Worm (Caenorhabditis elegans): ENCODE measurements around the gene F46B6.10.

F46B6.10 gene

DNA sequence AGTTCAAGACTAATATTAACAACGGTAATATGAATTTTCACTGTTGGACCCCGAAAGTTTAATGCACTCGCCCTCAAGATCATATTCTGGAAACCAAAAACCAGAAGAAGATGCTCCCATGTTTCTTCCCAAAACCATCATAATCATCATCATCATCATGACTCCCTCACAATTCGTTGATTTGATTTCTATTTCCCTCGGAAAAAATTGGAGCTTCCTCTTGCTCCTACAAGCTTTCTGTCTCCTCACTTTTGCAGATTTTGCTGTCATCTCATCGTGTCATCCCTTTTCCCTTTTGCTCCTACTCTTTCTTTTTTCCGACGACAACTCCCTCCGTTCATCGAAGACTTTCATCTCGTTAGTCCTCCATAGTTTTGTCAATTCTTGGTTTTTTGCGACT is 29.9 kb downstream of the F46B6.10 start, which contains the start of gene F46B6.2:
Gene F46B6.2 (plus strand): TSS at position 316 of the 400 bp plus-strand sequence.
- no peak for TF ChIP-seq F52B5.7 (tag; optimal IDR thresholded peaks at IDR 0.05)
- no peak for TF ChIP-seq D2030.7 (GFP tag; IDR thresholded peaks at IDR 0.05)
- TF ChIP-seq F55B11.4 (tag; optimal IDR thresholded peaks at IDR 0.05; ENCODE audit: borderline replicate concordance, insufficient read depth), result no peak
- no peak for TF ChIP-seq ekl-4 (GFP tag; IDR thresholded peaks at IDR 0.05)
- no peak for TF ChIP-seq K12H6.12 (tag; optimal IDR thresholded peaks at IDR 0.05)
- TF ChIP-seq ztf-6 (GFP tag; IDR thresholded peaks at IDR 0.05), result no peak
- no peak for TF ChIP-seq nfya-1 (tag; optimal IDR thresholded peaks at IDR 0.05; ENCODE audit: borderline replicate concordance, insufficient read depth)

DNA sequence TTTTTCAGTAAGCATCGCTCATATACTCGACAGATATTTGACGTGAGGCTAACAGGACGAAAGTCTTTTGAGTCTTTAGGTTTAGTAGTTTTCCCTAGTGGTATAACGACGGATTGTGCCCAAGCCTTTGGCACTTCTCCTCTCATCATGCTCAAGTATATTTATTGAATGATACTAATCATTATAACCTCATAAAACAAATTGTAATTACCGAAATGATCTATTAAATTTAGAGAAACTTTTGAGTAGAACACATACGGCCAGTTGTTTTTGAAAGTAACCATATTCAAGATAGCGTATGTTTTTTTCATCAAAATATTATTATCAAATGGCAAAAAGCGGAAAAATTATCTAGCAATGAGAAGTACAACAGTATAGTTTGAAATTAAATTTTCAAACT is 30.6 kb downstream of the F46B6.10 start:
- TF ChIP-seq ceh-40 (GFP tag; IDR thresholded peaks at IDR 0.05) (no peak), Y95B8A.8 (GFP tag; IDR thresholded peaks at IDR 0.05) (no peak), T07F8.4 (tag; optimal IDR thresholded peaks at IDR 0.05) (no peak), aptf-2 (GFP tag; conservative IDR thresholded peaks at IDR 0.05) (no peak), Y53G8AR.9 (GFP tag; conservative IDR thresholded peaks at IDR 0.05) (no peak), ztf-3 (GFP tag; optimal IDR thresholded peaks at IDR 0.05) (no peak), nhr-80 (tag; optimal IDR thresholded peaks at IDR 0.05) (no peak), repo-1 (tag; optimal IDR thresholded peaks at IDR 0.05) (no peak)

DNA sequence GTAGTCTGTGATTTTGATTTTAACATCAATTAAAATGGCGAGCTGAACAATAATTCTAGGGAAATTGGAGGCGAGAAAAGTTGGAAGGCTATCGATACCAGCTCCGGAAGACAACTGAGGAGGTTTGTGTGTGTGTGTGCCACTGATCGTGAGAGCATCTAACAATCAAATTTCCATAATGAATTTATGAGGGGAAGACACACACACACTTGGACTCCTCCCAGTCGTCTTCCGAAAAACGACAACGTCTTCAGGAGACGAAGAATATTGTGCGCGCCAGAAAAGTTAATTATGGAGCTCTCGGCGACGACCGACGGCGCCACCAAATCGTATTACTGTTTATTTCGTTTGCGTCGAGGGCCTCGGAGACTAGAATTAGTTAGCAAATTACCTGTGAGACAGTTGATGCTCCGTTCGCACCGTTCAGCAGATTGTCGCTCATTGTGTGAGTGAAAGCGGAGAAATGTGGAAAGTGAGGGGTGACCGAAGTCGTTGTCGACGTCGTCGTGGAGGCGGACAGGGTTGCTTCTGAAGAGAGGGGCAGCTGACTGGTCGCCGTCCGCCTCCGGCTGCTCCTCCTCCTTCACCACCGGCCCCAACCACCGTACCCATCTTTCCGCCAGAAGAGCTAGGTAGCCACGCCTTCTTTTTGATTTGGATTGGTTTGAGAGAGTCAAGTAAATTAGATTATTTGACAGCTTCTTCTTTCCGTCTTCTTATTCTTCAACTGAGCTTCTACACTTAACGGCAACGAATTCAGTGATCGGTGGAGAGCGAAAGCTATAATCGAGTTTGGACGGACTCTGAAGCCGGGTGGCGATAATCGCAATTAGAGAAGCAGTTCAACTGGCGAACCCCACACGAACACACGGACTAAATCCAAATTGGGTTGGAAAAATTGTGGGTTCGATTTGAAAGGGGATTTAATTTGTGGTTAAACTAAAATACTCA is 32.8 kb downstream of the F46B6.10 start, which contains the start of gene unc-42:
Gene unc-42 (minus strand): TSS at position 564 of the 951 bp plus-strand sequence.
- TF ChIP-seq F57A8.1 (GFP tag; optimal IDR thresholded peaks at IDR 0.05) (no peak), sea-2 (GFP tag; IDR thresholded peaks at IDR 0.05) (0 out of 2 replicates have a peak, but pooled peaks have one; percentile 38), zfh-2 (GFP tag; conservative IDR thresholded peaks at IDR 0.05) (peak; percentile 98), aptf-3 (GFP tag; IDR thresholded peaks at IDR 0.05) (no peak), egrh-3 (GFP tag; IDR thresholded peaks at IDR 0.05) (peak; percentile 81), B0336.3 (GFP tag; IDR thresholded peaks at IDR 0.05) (no peak), mcd-1 (GFP tag; IDR thresholded peaks at IDR 0.05) (no peak), lag-1 (GFP tag; IDR thresholded peaks at IDR 0.05) (no peak), dpff-1 (tag; optimal IDR thresholded peaks at IDR 0.05) (no peak), cebp-1 (GFP tag; IDR thresholded peaks at IDR 0.05) (no peak), cebp-1 (tag; optimal IDR thresholded peaks at IDR 0.05) (no peak), Y56A3A.18 (GFP tag; IDR thresholded peaks at IDR 0.05) (no peak), Y95B8A.8 (GFP tag; IDR thresholded peaks at IDR 0.05) (0 out of 2 replicates have a peak, but pooled peaks have one; percentile 12), him-1 (tag; optimal IDR thresholded peaks at IDR 0.05) (no peak), let-607 (tag; optimal IDR thresholded peaks at IDR 0.05) (no peak), somi-1 (GFP tag; optimal IDR thresholded peaks at IDR 0.05) (peak; percentile 17), nhr-120 (GFP tag; IDR thresholded peaks at IDR 0.05) (no peak), bed-2 (GFP tag; IDR thresholded peaks at IDR 0.05) (no peak)

DNA sequence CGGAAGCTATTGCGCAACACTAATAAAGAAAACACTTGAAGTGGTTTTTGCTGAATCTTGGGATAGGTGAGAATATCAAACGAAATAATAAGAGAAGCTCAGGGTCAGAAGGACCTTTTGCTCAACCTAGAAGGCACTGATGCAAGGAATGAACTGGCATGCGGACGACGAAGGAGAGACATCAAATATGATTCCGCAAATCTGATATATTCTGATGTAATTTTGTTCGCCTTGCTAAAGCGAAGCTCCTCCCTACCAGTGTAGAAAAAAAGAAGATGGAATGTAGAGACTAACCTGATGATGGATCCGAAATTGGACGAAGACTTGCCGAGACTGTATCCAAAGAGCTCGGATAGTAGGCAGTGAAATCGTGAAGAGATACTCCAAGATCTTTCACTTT is 33.9 kb downstream of the F46B6.10 start:
- no peak for TF ChIP-seq nfyb-1 (GFP tag; IDR thresholded peaks at IDR 0.05)
- no peak for TF ChIP-seq dox-1 (GFP tag; IDR thresholded peaks at IDR 0.05)
- no peak for TF ChIP-seq nhr-120 (GFP tag; IDR thresholded peaks at IDR 0.05)
- no peak for TF ChIP-seq nhr-80 (tag; optimal IDR thresholded peaks at IDR 0.05)
- TF ChIP-seq dpl-1 (GFP tag; optimal IDR thresholded peaks at IDR 0.05), result no peak
- TF ChIP-seq ZK185.1 (tag; optimal IDR thresholded peaks at IDR 0.05; ENCODE audit: poor library complexity, severe bottlenecking), result no peak
- no peak for TF ChIP-seq K12H6.12 (tag; optimal IDR thresholded peaks at IDR 0.05)
- no peak for TF ChIP-seq xnd-1 (tag; optimal IDR thresholded peaks at IDR 0.05)
- TF ChIP-seq F39B2.1 (GFP tag; IDR thresholded peaks at IDR 0.05), result no peak
- no peak for TF ChIP-seq ztf-26 (tag; optimal IDR thresholded peaks at IDR 0.05)
